Worm (Caenorhabditis elegans) whole organism, L4 larva: Measurements from ENCODE around the gene T02D1.9.

ENCODE experiments used
- arid-1 ChIP-seq: fragments of 200-800 bp; sonication (Bioruptor generic); conservative IDR thresholded peaks from 2 replicates; pipeline ENCODE4 v1.3.6; 2022; ENCODE audit warnings: missing genetic modification reagents, missing genetic modification characterization, missing compliant biosample characterization
- ces-1 ChIP-seq: fragments of 150-350 bp; sonication (generic microtip); optimal IDR thresholded peaks from 4 replicates; lab custom pipeline; 2014; ENCODE audit warnings: missing biosample characterization, missing genetic modification reagents, missing genetic modification characterization
- dpl-1 ChIP-seq: fragments of 150-350 bp; optimal IDR thresholded peaks from 2 replicates; lab custom pipeline; 2014; ENCODE audit warnings: missing biosample characterization, missing genetic modification reagents, missing genetic modification characterization
- dve-1 ChIP-seq: sonication (generic microtip); optimal IDR thresholded peaks from 2 replicates; lab custom pipeline; 2017; ENCODE audit warnings: antibody characterized with exemption, mild to moderate bottlenecking, missing genetic modification characterization, missing compliant biosample characterization; ENCODE audit not compliant: insufficient read depth
- lin-15B ChIP-seq: fragments of 150-350 bp; sonication (generic microtip); optimal IDR thresholded peaks from 3 replicates; lab custom pipeline; 2014; ENCODE audit warnings: missing biosample characterization, missing genetic modification characterization
- lir-3 ChIP-seq: sonication (generic microtip); optimal IDR thresholded peaks from 2 replicates; lab custom pipeline; 2016; ENCODE audit warnings: mild to moderate bottlenecking, missing genetic modification characterization, missing compliant biosample characterization
- mxl-2 ChIP-seq: fragments of 200-800 bp; sonication (Bioruptor generic); conservative IDR thresholded peaks from 2 replicates; pipeline ENCODE4 v1.3.6; 2022; ENCODE audit warnings: missing genetic modification reagents, missing genetic modification characterization, missing compliant biosample characterization
- nhr-237 ChIP-seq: sonication (generic microtip); optimal IDR thresholded peaks from 2 replicates; lab custom pipeline; 2017; ENCODE audit warnings: missing biosample characterization, missing genetic modification characterization
- unc-130 ChIP-seq: sonication (generic microtip); optimal IDR thresholded peaks from 2 replicates; lab custom pipeline; 2016; ENCODE audit warnings: missing genetic modification reagents, missing genetic modification characterization, missing compliant biosample characterization
- zag-1 ChIP-seq: fragments of 150-350 bp; optimal IDR thresholded peaks from 2 replicates; lab custom pipeline; 2014; ENCODE audit warnings: missing biosample characterization, missing genetic modification characterization
- zip-11 ChIP-seq: fragments of 200-800 bp; sonication (Bioruptor generic); IDR thresholded peaks from 2 replicates; pipeline ENCODE4 v1.3.6; 2022; ENCODE audit warnings: missing genetic modification characterization, missing compliant biosample characterization

- TF ChIP-seq lin-15B (tag; lab: Kevin White, UChicago), result no peak
- no peak for TF ChIP-seq lir-3
- TF ChIP-seq nhr-237 (tag; lab: Kevin White, UChicago), result no peak
- no peak for TF ChIP-seq mxl-2 (GFP tag; lab: Robert Waterston, UW)
- no peak for TF ChIP-seq zip-11 (GFP tag; lab: Robert Waterston, UW)
- TF ChIP-seq arid-1 (GFP tag; lab: Robert Waterston, UW), result no peak
- no peak for TF ChIP-seq dpl-1 (GFP tag; lab: Kevin White, UChicago)
- TF ChIP-seq dve-1 (tag; lab: Kevin White, UChicago), result no peak
- no peak for TF ChIP-seq ces-1 (GFP tag; lab: Kevin White, UChicago)
- no peak for TF ChIP-seq zag-1 (tag; lab: Kevin White, UChicago)
- TF ChIP-seq unc-130 (GFP tag; lab: Kevin White, UChicago), result no peak
Observed at ce11 chrIV:17405530-17405929, 1.9 kb downstream of the T02D1.9 start, which contains the start of gene pmp-4.
